Fruit fly (Drosophila melanogaster): ENCODE data around the gene CG13738.

CG13738 gene

dm6 chr3L:13986330-13986729 is 13.1 kb upstream of the CG13738 start, which contains the start of gene CG17362 (continued):
- TF ChIP-seq otp (GFP tag; IDR thresholded peaks at IDR 0.05) = no peak
- TF ChIP-seq HHEX (GFP tag; optimal IDR thresholded peaks at IDR 0.05) = peak; percentile 28
- TF ChIP-seq Bteb2 (GFP tag; optimal IDR thresholded peaks at IDR 0.05) = no peak
- TF ChIP-seq CG6765 (GFP tag; optimal IDR thresholded peaks at IDR 0.05) = peak; percentile 21
- TF ChIP-seq CG1603 (tag; optimal IDR thresholded peaks at IDR 0.05) = no peak
- no peak for TF ChIP-seq CG2129 (GFP tag; IDR thresholded peaks at IDR 0.05; ENCODE audit: partially characterized antibody)
- no peak for TF ChIP-seq fd3F (GFP tag; optimal IDR thresholded peaks at IDR 0.05)
- no peak for TF ChIP-seq CG13123 (GFP tag; optimal IDR thresholded peaks at IDR 0.05)
- no peak for TF ChIP-seq CG6689 (GFP tag; IDR thresholded peaks at IDR 0.05)
- no peak for TF ChIP-seq ap (GFP tag; IDR thresholded peaks at IDR 0.05)
- no peak for TF ChIP-seq az2 (GFP tag; optimal IDR thresholded peaks at IDR 0.05)
- TF ChIP-seq CG17802 (tag; optimal IDR thresholded peaks at IDR 0.05) = no peak
- peak; percentile 17 for TF ChIP-seq schlank (tag; optimal IDR thresholded peaks at IDR 0.05)
- TF ChIP-seq CG7839 (tag; optimal IDR thresholded peaks at IDR 0.05) = no peak
- TF ChIP-seq CG1602 (GFP tag; optimal IDR thresholded peaks at IDR 0.05) = no peak

dm6 chr3L:13982516-13982915 is 9.2 kb upstream of the CG13738 start:
- peak; percentile 68 for TF ChIP-seq Hr39 (optimal IDR thresholded peaks at IDR 0.05)
- no peak for TF ChIP-seq HmgZ (tag; optimal IDR thresholded peaks at IDR 0.05)

DNA sequence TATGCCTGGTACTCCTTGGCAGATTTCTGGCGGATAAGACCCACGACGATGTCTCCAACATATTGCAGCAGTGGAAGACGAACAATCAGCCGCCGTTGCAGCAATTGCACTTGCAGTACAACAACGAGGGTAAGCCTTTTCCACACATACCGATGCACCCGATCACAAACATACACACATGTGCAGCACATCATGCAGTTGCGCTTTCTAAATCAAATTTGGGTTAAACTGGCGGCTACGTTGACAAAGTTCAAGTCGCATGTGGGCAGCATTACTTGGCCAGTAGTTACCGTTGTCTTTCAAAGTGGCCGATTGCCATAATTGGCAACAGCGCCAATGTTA is 7.8 kb downstream of the CG13738 start:
- TF ChIP-seq CG13894 (tag; optimal IDR thresholded peaks at IDR 0.05) = no peak
- peak; percentile 30 for TF ChIP-seq MESR4 (GFP tag; optimal IDR thresholded peaks at IDR 0.05)
- TF ChIP-seq eve (GFP tag; optimal IDR thresholded peaks at IDR 0.05) = no peak
- TF ChIP-seq CG6175 (GFP tag; IDR thresholded peaks at IDR 0.05) = no peak
- TF ChIP-seq D (optimal IDR thresholded peaks at IDR 0.05) = peak; percentile 46
- TF ChIP-seq D (GFP tag; optimal IDR thresholded peaks at IDR 0.05) = no peak
- no peak for TF ChIP-seq ham (GFP tag; IDR thresholded peaks at IDR 0.05)
- no peak for TF ChIP-seq Oli (tag; optimal IDR thresholded peaks at IDR 0.05)
- TF ChIP-seq dati (GFP tag; IDR thresholded peaks at IDR 0.05) = no peak
- TF ChIP-seq twi (tag; optimal IDR thresholded peaks at IDR 0.05) = peak; percentile 16
- no peak for TF ChIP-seq BtbVII (GFP tag; optimal IDR thresholded peaks at IDR 0.05)
- TF ChIP-seq Adf1 (GFP tag; IDR thresholded peaks at IDR 0.05) = no peak
- TF ChIP-seq Hr51 (GFP tag; optimal IDR thresholded peaks at IDR 0.05) = no peak
- TF ChIP-seq sob (GFP tag; IDR thresholded peaks at IDR 0.05) = no peak
- peak; percentile 87 for TF ChIP-seq nerfin-1 (tag; optimal IDR thresholded peaks at IDR 0.05)
- no peak for TF ChIP-seq az2 (GFP tag; optimal IDR thresholded peaks at IDR 0.05)
- TF ChIP-seq CG8478 (optimal IDR thresholded peaks at IDR 0.05) = peak; percentile 66
- TF ChIP-seq cg (GFP tag; optimal IDR thresholded peaks at IDR 0.05) = peak; percentile 84
- no peak for TF ChIP-seq CG7357 (GFP tag; IDR thresholded peaks at IDR 0.05)
- no peak for TF ChIP-seq CG6791 (GFP tag; IDR thresholded peaks at IDR 0.05; ENCODE audit: partially characterized antibody)
- TF ChIP-seq CG18619 (GFP tag; optimal IDR thresholded peaks at IDR 0.05) = no peak

Data from whole organism, embryonic.